Fruit fly (Drosophila melanogaster) whole organism, embryonic: ENCODE data around the gene Trs23.

Experiments
- Atf-2 ChIP-seq: fragments of 200-800 bp; sonication (Bioruptor generic); optimal IDR thresholded peaks from 2 replicates; lab custom pipeline; 2016; ENCODE audit warnings: missing biosample characterization, missing genetic modification characterization
- Atf6 ChIP-seq: fragments of 200-800 bp; sonication (Bioruptor generic); IDR thresholded peaks from 2 replicates; pipeline ENCODE4 v1.3.6; 2022; ENCODE audit warnings: missing biosample characterization, missing genetic modification characterization
- BtbVII ChIP-seq: fragments of 200-800 bp; sonication (Bioruptor generic); optimal IDR thresholded peaks from 3 replicates; lab custom pipeline; 2017; ENCODE audit warnings: missing biosample characterization, mild to moderate bottlenecking, missing genetic modification characterization
- CG10543 ChIP-seq: fragments of 200-800 bp; sonication (Bioruptor generic); optimal IDR thresholded peaks from 3 replicates; lab custom pipeline; 2017; ENCODE audit warnings: missing biosample characterization, mild to moderate bottlenecking, missing genetic modification characterization, moderate library complexity
- CG12104 ChIP-seq: fragments of 200-800 bp; sonication (Bioruptor generic); optimal IDR thresholded peaks from 3 replicates; lab custom pipeline; 2016; ENCODE audit warnings: missing biosample characterization, missing genetic modification characterization
- CG12236 ChIP-seq: fragments of 200-800 bp; sonication (Bioruptor generic); optimal IDR thresholded peaks from 2 replicates; lab custom pipeline; 2016; ENCODE audit warnings: missing biosample characterization, missing genetic modification characterization
- CG12769 ChIP-seq: fragments of 200-800 bp; sonication (Bioruptor generic); optimal IDR thresholded peaks from 2 replicates; lab custom pipeline; 2019; ENCODE audit warnings: missing biosample characterization, mild to moderate bottlenecking, missing genetic modification characterization, moderate library complexity
- CG1529 ChIP-seq: fragments of 200-800 bp; sonication (Bioruptor generic); optimal IDR thresholded peaks from 3 replicates; lab custom pipeline; 2018; ENCODE audit warnings: missing biosample characterization, missing genetic modification characterization
- CG16815 ChIP-seq: fragments of 200-800 bp; sonication (Bioruptor generic); optimal IDR thresholded peaks from 3 replicates; lab custom pipeline; 2017; ENCODE audit warnings: missing biosample characterization, mild to moderate bottlenecking, missing genetic modification characterization
- CG17186 ChIP-seq: fragments of 200-800 bp; sonication (Bioruptor generic); optimal IDR thresholded peaks from 3 replicates; lab custom pipeline; 2017; ENCODE audit warnings: missing biosample characterization, missing genetic modification reagents, missing genetic modification characterization
- CG17385 ChIP-seq: fragments of 200-800 bp; sonication (Bioruptor generic); optimal IDR thresholded peaks from 3 replicates; lab custom pipeline; 2018; ENCODE audit warnings: missing biosample characterization, mild to moderate bottlenecking, missing genetic modification characterization
- CG17802 ChIP-seq: fragments of 200-800 bp; sonication (Bioruptor generic); optimal IDR thresholded peaks from 2 replicates; lab custom pipeline; 2018; ENCODE audit warnings: missing biosample characterization, mild to moderate bottlenecking, missing genetic modification characterization, moderate library complexity
- CG17829 ChIP-seq: fragments of 200-800 bp; optimal IDR thresholded peaks from 2 replicates; lab custom pipeline; 2019; ENCODE audit warnings: missing biosample characterization, mild to moderate bottlenecking, missing genetic modification characterization, moderate library complexity
- CG18476 ChIP-seq: fragments of 200-800 bp; sonication (Bioruptor generic); optimal IDR thresholded peaks from 2 replicates; lab custom pipeline; 2016; ENCODE audit warnings: missing biosample characterization, mild to moderate bottlenecking, missing genetic modification characterization
- CG18599 ChIP-seq: fragments of 200-800 bp; sonication (Bioruptor generic); optimal IDR thresholded peaks from 3 replicates; lab custom pipeline; 2017; ENCODE audit warnings: missing biosample characterization, missing genetic modification characterization, mild to moderate bottlenecking, moderate library complexity, missing genetic modification reagents
- CG2202 ChIP-seq: fragments of 200-800 bp; sonication (Bioruptor generic); optimal IDR thresholded peaks from 2 replicates; lab custom pipeline; 2018; ENCODE audit warnings: missing biosample characterization, mild to moderate bottlenecking, missing genetic modification characterization
- CG30431 ChIP-seq: fragments of 200-800 bp; sonication (Bioruptor generic); optimal IDR thresholded peaks from 2 replicates; lab custom pipeline; 2017; ENCODE audit warnings: missing biosample characterization, missing genetic modification characterization
- CG3163 ChIP-seq: fragments of 200-800 bp; sonication (Bioruptor generic); optimal IDR thresholded peaks from 3 replicates; lab custom pipeline; 2016; ENCODE audit warnings: missing biosample characterization, missing genetic modification characterization
- CG34422 ChIP-seq: fragments of 200-800 bp; sonication (Bioruptor generic); IDR thresholded peaks from 3 replicates; pipeline ENCODE4 v1.3.6; 2022; ENCODE audit warnings: missing biosample characterization, missing genetic modification characterization
- CG6654 ChIP-seq: fragments of 200-800 bp; sonication (Bioruptor generic); optimal IDR thresholded peaks from 2 replicates; lab custom pipeline; 2017; ENCODE audit warnings: missing biosample characterization, mild to moderate bottlenecking, missing genetic modification characterization
- CG6689 ChIP-seq: fragments of 200-800 bp; sonication (Bioruptor generic); IDR thresholded peaks from 2 replicates; pipeline ENCODE4 v1.3.6; 2022; ENCODE audit warnings: missing biosample characterization, missing genetic modification characterization
- CG7839 ChIP-seq: fragments of 200-800 bp; sonication (Bioruptor generic); optimal IDR thresholded peaks from 3 replicates; lab custom pipeline; 2018; ENCODE audit warnings: missing biosample characterization, mild to moderate bottlenecking, missing genetic modification characterization, moderate library complexity
- CG7963 ChIP-seq: fragments of 200-800 bp; sonication (Bioruptor generic); IDR thresholded peaks from 3 replicates; pipeline ENCODE4 v1.3.6; 2022; ENCODE audit warnings: missing biosample characterization, missing genetic modification characterization; ENCODE audit not compliant: partially characterized antibody
- CG8765 ChIP-seq: fragments of 200-800 bp; sonication (Bioruptor generic); IDR thresholded peaks from 2 replicates; pipeline ENCODE4 v1.3.6; 2022; ENCODE audit warnings: missing biosample characterization, missing genetic modification characterization
- CG9437 ChIP-seq: fragments of 200-800 bp; sonication (Bioruptor generic); optimal IDR thresholded peaks from 2 replicates; lab custom pipeline; 2018; ENCODE audit warnings: missing biosample characterization, mild to moderate bottlenecking, missing genetic modification characterization
- Dip3 ChIP-seq: fragments of 200-800 bp; sonication (Bioruptor generic); optimal IDR thresholded peaks from 3 replicates; lab custom pipeline; 2016; ENCODE audit warnings: missing biosample characterization, missing genetic modification characterization
- E2f1 ChIP-seq: fragments of 200-800 bp; sonication (Bioruptor generic); IDR thresholded peaks from 2 replicates; pipeline ENCODE4 v1.3.6; 2022; ENCODE audit warnings: missing biosample characterization, missing genetic modification characterization
- Max ChIP-seq: fragments of 200-800 bp; sonication (Bioruptor generic); optimal IDR thresholded peaks from 2 replicates; lab custom pipeline; 2016; ENCODE audit warnings: missing biosample characterization, mild to moderate bottlenecking, missing genetic modification characterization
- NC2α ChIP-seq: fragments of 200-800 bp; sonication (Bioruptor generic); optimal IDR thresholded peaks from 2 replicates; lab custom pipeline; 2016; ENCODE audit warnings: missing biosample characterization, missing genetic modification characterization
- Nf-YC ChIP-seq: fragments of 200-800 bp; optimal IDR thresholded peaks from 3 replicates; lab custom pipeline; 2019; ENCODE audit warnings: missing biosample characterization, mild to moderate bottlenecking, missing genetic modification characterization, moderate library complexity
- Ptx1 ChIP-seq: fragments of 200-800 bp; sonication (Bioruptor generic); IDR thresholded peaks from 2 replicates; pipeline ENCODE4 v1.3.6; 2022; ENCODE audit warnings: missing biosample characterization, missing genetic modification characterization
- ab ChIP-seq: fragments of 200-800 bp; sonication (Bioruptor generic); optimal IDR thresholded peaks from 2 replicates; lab custom pipeline; 2016; ENCODE audit warnings: missing biosample characterization, missing genetic modification characterization
- bigmax ChIP-seq: fragments of 200-800 bp; sonication (Bioruptor generic); optimal IDR thresholded peaks from 2 replicates; lab custom pipeline; 2018; ENCODE audit warnings: missing biosample characterization, mild to moderate bottlenecking, missing genetic modification characterization
- br ChIP-seq: fragments of >200 bp; optimal IDR thresholded peaks from 2 replicates; lab custom pipeline; 2017
- cad ChIP-seq: fragments of >200 bp; optimal IDR thresholded peaks from 2 replicates; lab custom pipeline; 2017; ENCODE audit warnings: missing biosample characterization, missing genetic modification characterization
- cato ChIP-seq: fragments of 200-800 bp; sonication (Bioruptor generic); optimal IDR thresholded peaks from 2 replicates; lab custom pipeline; 2016; ENCODE audit warnings: missing biosample characterization, missing genetic modification characterization, borderline replicate concordance
- croc ChIP-seq: fragments of 200-800 bp; sonication (Bioruptor generic); conservative IDR thresholded peaks from 3 replicates; pipeline ENCODE4 v1.3.6; 2022; ENCODE audit warnings: missing biosample characterization, missing genetic modification characterization
- fd102C ChIP-seq: fragments of 200-800 bp; sonication (Bioruptor generic); optimal IDR thresholded peaks from 2 replicates; lab custom pipeline; 2018; ENCODE audit warnings: missing biosample characterization, mild to moderate bottlenecking, missing genetic modification characterization, moderate library complexity
- grau ChIP-seq: fragments of 200-800 bp; optimal IDR thresholded peaks from 3 replicates; lab custom pipeline; 2019; ENCODE audit warnings: missing biosample characterization, mild to moderate bottlenecking, missing genetic modification characterization, moderate library complexity
- grn ChIP-seq: fragments of 200-800 bp; sonication (Bioruptor generic); optimal IDR thresholded peaks from 3 replicates; lab custom pipeline; 2017; ENCODE audit warnings: missing biosample characterization, missing genetic modification characterization
- lmd ChIP-seq: fragments of 200-800 bp; sonication (Bioruptor generic); IDR thresholded peaks from 2 replicates; pipeline ENCODE4 v1.3.6; 2022; ENCODE audit warnings: missing biosample characterization, missing genetic modification characterization
- pan ChIP-seq, 4 experiments: fragments of >200 bp in 3 of 4; fragments of 200-800 bp in 1 of 4; sonication (Bioruptor generic) in 1 of 4; optimal IDR thresholded peaks in 3 of 4; IDR thresholded peaks in 1 of 4; 2 replicates each; pipeline versions ENCODE4 v1.3.6 to Lab custom; 2017 to 2022; ENCODE audit warnings: missing biosample characterization in 2 of 4, missing genetic modification characterization in 2 of 4, mixed read lengths in 1 of 4
- pros ChIP-seq: fragments of 200-800 bp; sonication (Bioruptor generic); optimal IDR thresholded peaks from 3 replicates; lab custom pipeline; 2019; ENCODE audit warnings: missing biosample characterization, mild to moderate bottlenecking, missing genetic modification characterization, moderate library complexity
- pum ChIP-seq: fragments of 200-800 bp; sonication (Bioruptor generic); optimal IDR thresholded peaks from 2 replicates; lab custom pipeline; 2016; ENCODE audit warnings: missing biosample characterization, missing genetic modification characterization
- rib ChIP-seq: fragments of 200-800 bp; sonication (Bioruptor generic); IDR thresholded peaks from 2 replicates; pipeline ENCODE4 v1.3.6; 2022; ENCODE audit warnings: missing biosample characterization, missing genetic modification characterization
- run ChIP-seq: fragments of 200-800 bp; sonication (Bioruptor generic); optimal IDR thresholded peaks from 3 replicates; lab custom pipeline; 2018; ENCODE audit warnings: missing biosample characterization, mild to moderate bottlenecking, missing genetic modification characterization
- sna ChIP-seq: fragments of 200-800 bp; sonication (Bioruptor generic); IDR thresholded peaks from 2 replicates; pipeline ENCODE4 v1.3.6; 2022; ENCODE audit warnings: missing biosample characterization, missing genetic modification characterization; ENCODE audit not compliant: partially characterized antibody
- sob ChIP-seq: fragments of 200-800 bp; sonication (Bioruptor generic); IDR thresholded peaks from 2 replicates; pipeline ENCODE4 v1.3.6; 2022; ENCODE audit warnings: missing biosample characterization, missing genetic modification characterization
- sug ChIP-seq: fragments of 200-800 bp; optimal IDR thresholded peaks from 2 replicates; lab custom pipeline; 2019; ENCODE audit warnings: missing biosample characterization, mild to moderate bottlenecking, missing genetic modification characterization, moderate library complexity
- tap ChIP-seq: fragments of 200-800 bp; optimal IDR thresholded peaks from 3 replicates; lab custom pipeline; 2019; ENCODE audit warnings: missing biosample characterization, mild to moderate bottlenecking, missing genetic modification characterization, moderate library complexity
- ttk ChIP-seq: fragments of 200-800 bp; sonication (Bioruptor generic); IDR thresholded peaks from 2 replicates; pipeline ENCODE4 v2.1.2; 2022; ENCODE audit warnings: missing biosample characterization, missing genetic modification characterization
- zen ChIP-seq: fragments of 200-800 bp; sonication (Bioruptor generic); optimal IDR thresholded peaks from 3 replicates; lab custom pipeline; 2018; ENCODE audit warnings: missing biosample characterization, mild to moderate bottlenecking, missing genetic modification characterization, moderate library complexity

Trs23 gene

dm6 chr2L:8719757-8720156 is 33.7 kb downstream of the Trs23 start (continued):
- no peak for TF ChIP-seq CG12104
- no peak for TF ChIP-seq cad (GFP tag; lab: Kevin White, UChicago)
- TF ChIP-seq sna (GFP tag; lab: Robert Waterston, UW): no peak
- no peak for TF ChIP-seq cato (GFP tag; lab: Kevin White, UChicago)
- no peak for TF ChIP-seq br (lab: Kevin White, UChicago)
- TF ChIP-seq ttk: no peak
- no peak for TF ChIP-seq CG6654 (GFP tag; lab: Kevin White, UChicago)
- peak; percentile 98 for TF ChIP-seq grn (GFP tag; lab: Kevin White, UChicago)
- no peak for TF ChIP-seq CG17385 (GFP tag; lab: Kevin White, UChicago)
- no peak for TF ChIP-seq NC2α (GFP tag; lab: Kevin White, UChicago)
- peak; percentile 38; the same call in 1 of the 2 replicates for TF ChIP-seq sob
- TF ChIP-seq CG18476: no peak
- TF ChIP-seq rib (GFP tag; lab: Robert Waterston, UW): peak; percentile 23; the same call in 1 of the 2 replicates
- TF ChIP-seq tap: no peak
- no peak for TF ChIP-seq ab (GFP tag; lab: Kevin White, UChicago)
- no peak for TF ChIP-seq Nf-YC (tag; lab: Kevin White, UChicago)
- TF ChIP-seq CG12769: peak; percentile 59
- TF ChIP-seq CG8765 (GFP tag; lab: Robert Waterston, UW): no peak
- TF ChIP-seq CG1529: no peak
- TF ChIP-seq CG3163 (GFP tag; lab: Kevin White, UChicago): no peak
- TF ChIP-seq CG17829 (tag; lab: Kevin White, UChicago): no peak
- no peak for TF ChIP-seq Ptx1 (GFP tag; lab: Robert Waterston, UW)
- TF ChIP-seq pros (GFP tag; lab: Kevin White, UChicago): no peak
- TF ChIP-seq CG6689 (GFP tag; lab: Robert Waterston, UW): no peak
- TF ChIP-seq bigmax (GFP tag; lab: Kevin White, UChicago): no peak
- TF ChIP-seq CG30431 (GFP tag; lab: Kevin White, UChicago): no peak
- TF ChIP-seq CG2202 (tag; lab: Kevin White, UChicago): no peak
- TF ChIP-seq croc (GFP tag; lab: Robert Waterston, UW): no peak
- no peak for TF ChIP-seq lmd
- TF ChIP-seq Atf6 (GFP tag; lab: Robert Waterston, UW): peak; percentile 37; the same call in 1 of the 2 replicates
- TF ChIP-seq E2f1 (GFP tag; lab: Robert Waterston, UW): no peak
- TF ChIP-seq CG18599: peak; percentile 33
- peak; percentile 3 for TF ChIP-seq grau
- TF ChIP-seq CG7963 (GFP tag; lab: Robert Waterston, UW): no peak
- TF ChIP-seq CG16815 (GFP tag; lab: Kevin White, UChicago): no peak
- TF ChIP-seq CG7839 (tag; lab: Kevin White, UChicago): no peak
- TF ChIP-seq CG17802: no peak
- TF ChIP-seq CG17186 (GFP tag; lab: Kevin White, UChicago): no peak
- no peak for TF ChIP-seq CG9437 (GFP tag; lab: Kevin White, UChicago)
- no peak for TF ChIP-seq Atf-2 (GFP tag; lab: Kevin White, UChicago)
- TF ChIP-seq Max (GFP tag; lab: Kevin White, UChicago): no peak
- no peak for TF ChIP-seq BtbVII
- no peak for TF ChIP-seq fd102C (GFP tag; lab: Kevin White, UChicago)
- TF ChIP-seq zen (tag; lab: Kevin White, UChicago): no peak
- peak; percentile 58 for TF ChIP-seq CG10543 (GFP tag; lab: Kevin White, UChicago)
- TF ChIP-seq pan (optimal IDR thresholded peaks at IDR 0.05; lab: Kevin White, UChicago): no peak
- TF ChIP-seq pan (GFP tag; optimal IDR thresholded peaks at IDR 0.05 in 1 of 2, IDR thresholded peaks at IDR 0.05 in 1 of 2): no peak
- no peak for TF ChIP-seq run (tag; lab: Kevin White, UChicago)
- no peak for TF ChIP-seq Dip3 (GFP tag; lab: Kevin White, UChicago)
- no peak for TF ChIP-seq CG34422 (GFP tag; lab: Robert Waterston, UW)
- TF ChIP-seq sug (tag; lab: Kevin White, UChicago): peak; percentile 83
- TF ChIP-seq pum: no peak
- TF ChIP-seq CG12236 (GFP tag; lab: Kevin White, UChicago): no peak
